Worm (Caenorhabditis elegans) whole organism, L2 larva: Measurements from ENCODE around the gene F40G9.5.

Source experiments
- sma-9 ChIP-seq, 2 experiments: fragments of 150-350 bp in 1 of 2; sonication (generic microtip) in 1 of 2; optimal IDR thresholded peaks; 2 replicates each; lab custom pipeline; 2014 to 2016; ENCODE audit warnings: missing genetic modification characterization in 2 of 2, mild to moderate bottlenecking in 1 of 2, missing biosample characterization in 1 of 2, missing compliant biosample characterization in 1 of 2, missing genetic modification reagents in 1 of 2, moderate library complexity in 1 of 2
- ztf-11 ChIP-seq: sonication (generic microtip); optimal IDR thresholded peaks from 2 replicates; lab custom pipeline; 2017; ENCODE audit warnings: missing biosample characterization, missing genetic modification characterization

- TF ChIP-seq sma-9 (GFP tag; optimal IDR thresholded peaks at IDR 0.05; lab: Kevin White, UChicago), result no peak
- no peak for TF ChIP-seq sma-9 (tag; optimal IDR thresholded peaks at IDR 0.05; lab: Kevin White, UChicago)
- TF ChIP-seq ztf-11 (tag; lab: Kevin White, UChicago), result no peak
These were observed 1.0 kb downstream of the F40G9.5 start, which contains the start of gene F40G9.15 for ce11 chrIII:182080-182479.
